Fruit fly (Drosophila melanogaster) whole organism, embryonic: ENCODE measurements around the gene CG6481.
A peak's percentile ranks its signal among the peaks of the same experiment; 100 is the strongest.

Experiments
- ATbp ChIP-seq: fragments of 200-800 bp; sonication (Bioruptor generic); optimal IDR thresholded peaks from 2 replicates; lab custom pipeline; 2017; ENCODE audit warnings: missing biosample characterization, mild to moderate bottlenecking, missing genetic modification characterization, missing genetic modification reagents
- Adf1 ChIP-seq: fragments of 200-800 bp; sonication (Bioruptor generic); IDR thresholded peaks from 2 replicates; pipeline ENCODE4 v1.3.6; 2022; ENCODE audit warnings: missing biosample characterization, missing genetic modification characterization
- Aef1 ChIP-seq: fragments of 200-800 bp; sonication (Bioruptor generic); IDR thresholded peaks from 3 replicates; pipeline ENCODE4 v1.3.6; 2022; ENCODE audit warnings: missing biosample characterization, missing genetic modification characterization
- Bgb ChIP-seq: fragments of 200-800 bp; sonication (Bioruptor generic); IDR thresholded peaks from 2 replicates; pipeline ENCODE4 v1.3.6; 2022; ENCODE audit warnings: missing biosample characterization, missing genetic modification characterization; ENCODE audit not compliant: partially characterized antibody
- CG11560 ChIP-seq: fragments of 200-800 bp; sonication (Bioruptor generic); IDR thresholded peaks from 3 replicates; pipeline ENCODE4 v1.3.6; 2022; ENCODE audit warnings: missing biosample characterization, missing genetic modification characterization
- CG11695 ChIP-seq: fragments of 200-800 bp; sonication (Bioruptor generic); IDR thresholded peaks from 3 replicates; pipeline ENCODE4 v1.3.6; 2022; ENCODE audit warnings: missing biosample characterization, missing genetic modification characterization
- CG13287 ChIP-seq: fragments of 200-800 bp; sonication (Bioruptor generic); IDR thresholded peaks from 2 replicates; pipeline ENCODE4 v1.3.6; 2022; ENCODE audit warnings: missing biosample characterization, missing genetic modification characterization; ENCODE audit not compliant: partially characterized antibody
- CG14014 ChIP-seq: fragments of 200-800 bp; sonication (Bioruptor generic); IDR thresholded peaks from 2 replicates; pipeline ENCODE4 v1.3.6; 2022; ENCODE audit warnings: missing biosample characterization, missing genetic modification characterization
- CG14667 ChIP-seq: fragments of 200-800 bp; sonication (Bioruptor generic); IDR thresholded peaks from 2 replicates; pipeline ENCODE4 v1.3.6; 2022; ENCODE audit warnings: missing biosample characterization, missing genetic modification characterization
- CG34376 ChIP-seq: fragments of 200-800 bp; sonication (Bioruptor generic); optimal IDR thresholded peaks from 2 replicates; lab custom pipeline; 2018; ENCODE audit warnings: missing biosample characterization, mild to moderate bottlenecking, missing genetic modification characterization
- CG3838 ChIP-seq: fragments of 200-800 bp; sonication (Bioruptor generic); optimal IDR thresholded peaks from 3 replicates; lab custom pipeline; 2016; ENCODE audit warnings: missing biosample characterization, missing genetic modification characterization
- CG5180 ChIP-seq: fragments of 200-800 bp; sonication (Bioruptor generic); optimal IDR thresholded peaks from 3 replicates; lab custom pipeline; 2017; ENCODE audit warnings: missing biosample characterization, missing genetic modification characterization, mild to moderate bottlenecking, moderate library complexity, missing genetic modification reagents
- CG6689 ChIP-seq: fragments of 200-800 bp; sonication (Bioruptor generic); IDR thresholded peaks from 2 replicates; pipeline ENCODE4 v1.3.6; 2022; ENCODE audit warnings: missing biosample characterization, missing genetic modification characterization
- CG7372 ChIP-seq: fragments of 200-800 bp; sonication (Bioruptor generic); IDR thresholded peaks from 2 replicates; pipeline ENCODE4 v1.3.6; 2022; ENCODE audit warnings: missing biosample characterization, missing genetic modification characterization
- CG7786 ChIP-seq: fragments of 200-800 bp; sonication (Bioruptor generic); optimal IDR thresholded peaks from 2 replicates; lab custom pipeline; 2016; ENCODE audit warnings: missing biosample characterization, missing genetic modification characterization
- Deaf1 ChIP-seq: fragments of 200-800 bp; optimal IDR thresholded peaks from 3 replicates; lab custom pipeline; 2019; ENCODE audit warnings: missing biosample characterization, mild to moderate bottlenecking, missing genetic modification characterization, moderate library complexity
- Drgx ChIP-seq: fragments of 200-800 bp; sonication (Bioruptor generic); IDR thresholded peaks from 2 replicates; pipeline ENCODE4 v1.3.6; 2022; ENCODE audit warnings: missing biosample characterization, missing genetic modification characterization
- Ets65A ChIP-seq: fragments of 200-800 bp; sonication (Bioruptor generic); peaks from one replicate; lab custom pipeline; 2016; ENCODE audit warnings: missing biosample characterization, missing genetic modification characterization
- Gug ChIP-seq: fragments of 200-800 bp; sonication (Bioruptor generic); IDR thresholded peaks from 4 replicates; pipeline ENCODE4 v1.3.6; 2022; ENCODE audit warnings: missing biosample characterization, missing genetic modification characterization
- Hr3 ChIP-seq: fragments of 200-800 bp; sonication (Bioruptor generic); optimal IDR thresholded peaks from 3 replicates; lab custom pipeline; 2016; ENCODE audit warnings: missing biosample characterization, missing genetic modification characterization
- Hr78 ChIP-seq, 2 experiments: fragments of 200-800 bp in 1 of 2; fragments of >200 bp in 1 of 2; sonication (Bioruptor generic) in 1 of 2; optimal IDR thresholded peaks; 2 replicates each; lab custom pipeline; 2017 to 2019; ENCODE audit warnings: missing biosample characterization in 2 of 2, missing genetic modification characterization in 2 of 2, mild to moderate bottlenecking in 1 of 2, moderate library complexity in 1 of 2
- Jarid2 ChIP-seq: fragments of 200-800 bp; sonication (Bioruptor generic); optimal IDR thresholded peaks from 3 replicates; lab custom pipeline; 2017; ENCODE audit warnings: mild to moderate bottlenecking, missing biosample characterization, missing genetic modification reagents, missing genetic modification characterization
- Med ChIP-seq: fragments of 200-800 bp; sonication (Bioruptor generic); peaks from one replicate; lab custom pipeline; 2016; ENCODE audit warnings: missing biosample characterization, missing genetic modification characterization, mild to moderate bottlenecking, inconsistent platforms, moderate library complexity
- Neu2 ChIP-seq: fragments of 200-800 bp; sonication (Bioruptor generic); optimal IDR thresholded peaks from 3 replicates; lab custom pipeline; 2016; ENCODE audit warnings: missing biosample characterization, missing genetic modification characterization, borderline replicate concordance
- Trl ChIP-seq, 3 experiments: fragments of >200 bp in 2 of 3; fragments of 200-800 bp in 1 of 3; sonication (Bioruptor generic) in 1 of 3; optimal IDR thresholded peaks; 2 replicates in 1 of 3; 3 replicates in 2 of 3; lab custom pipeline; 2016 to 2017; ENCODE audit warnings: missing biosample characterization in 1 of 3, missing genetic modification characterization in 1 of 3
- Vsx1 ChIP-seq: fragments of 200-800 bp; sonication (Bioruptor generic); optimal IDR thresholded peaks from 2 replicates; lab custom pipeline; 2017; ENCODE audit warnings: missing biosample characterization, mild to moderate bottlenecking, missing genetic modification characterization, missing genetic modification reagents
- caup ChIP-seq: fragments of 200-800 bp; sonication (Bioruptor generic); optimal IDR thresholded peaks from 3 replicates; lab custom pipeline; 2017; ENCODE audit warnings: missing biosample characterization, mild to moderate bottlenecking, missing genetic modification characterization, moderate library complexity; ENCODE audit not compliant: severe bottlenecking
- chinmo ChIP-seq: fragments of 200-800 bp; sonication (Bioruptor generic); IDR thresholded peaks from 4 replicates; pipeline ENCODE4 v1.3.6; 2022; ENCODE audit warnings: missing biosample characterization, missing genetic modification characterization; ENCODE audit not compliant: partially characterized antibody
- exex ChIP-seq: fragments of 200-800 bp; sonication (Bioruptor generic); optimal IDR thresholded peaks from 4 replicates; lab custom pipeline; 2018; ENCODE audit warnings: missing biosample characterization, mild to moderate bottlenecking, missing genetic modification characterization, moderate library complexity
- fd102C ChIP-seq: fragments of 200-800 bp; sonication (Bioruptor generic); optimal IDR thresholded peaks from 2 replicates; lab custom pipeline; 2018; ENCODE audit warnings: missing biosample characterization, mild to moderate bottlenecking, missing genetic modification characterization, moderate library complexity
- gsb ChIP-seq: fragments of 200-800 bp; sonication (Bioruptor generic); IDR thresholded peaks from 2 replicates; pipeline ENCODE4 v1.3.6; 2022; ENCODE audit warnings: missing biosample characterization, missing genetic modification characterization
- hth ChIP-seq: fragments of >200 bp; optimal IDR thresholded peaks from 2 replicates; lab custom pipeline; 2017; ENCODE audit warnings: inconsistent platforms
- knrl ChIP-seq: fragments of 200-800 bp; sonication (Bioruptor generic); IDR thresholded peaks from 3 replicates; pipeline ENCODE4 v1.3.6; 2022; ENCODE audit warnings: missing biosample characterization, missing genetic modification characterization; ENCODE audit not compliant: partially characterized antibody
- nom ChIP-seq: fragments of 200-800 bp; sonication (Bioruptor generic); optimal IDR thresholded peaks from 2 replicates; lab custom pipeline; 2017; ENCODE audit warnings: missing biosample characterization, missing genetic modification characterization, mild to moderate bottlenecking, moderate library complexity, missing genetic modification reagents
- onecut ChIP-seq: fragments of 200-800 bp; sonication (Bioruptor generic); IDR thresholded peaks from 2 replicates; pipeline ENCODE4 v1.3.6; 2022; ENCODE audit warnings: missing biosample characterization, missing genetic modification characterization
- org-1 ChIP-seq: fragments of 200-800 bp; sonication (Bioruptor generic); optimal IDR thresholded peaks from 2 replicates; lab custom pipeline; 2017; ENCODE audit warnings: missing biosample characterization, missing genetic modification characterization
- row ChIP-seq: fragments of 200-800 bp; sonication (Bioruptor generic); IDR thresholded peaks from 3 replicates; pipeline ENCODE4 v1.3.6; 2022; ENCODE audit warnings: missing biosample characterization, missing genetic modification characterization
- sd ChIP-seq: fragments of 200-800 bp; sonication (Bioruptor generic); optimal IDR thresholded peaks from 3 replicates; lab custom pipeline; 2018; ENCODE audit warnings: missing biosample characterization, mild to moderate bottlenecking, missing genetic modification characterization, moderate library complexity
- seq ChIP-seq: fragments of 200-800 bp; sonication (Bioruptor generic); IDR thresholded peaks from 2 replicates; pipeline ENCODE4 v1.3.6; 2022; ENCODE audit warnings: missing biosample characterization, missing genetic modification characterization
- sug ChIP-seq: fragments of 200-800 bp; optimal IDR thresholded peaks from 2 replicates; lab custom pipeline; 2019; ENCODE audit warnings: missing biosample characterization, mild to moderate bottlenecking, missing genetic modification characterization, moderate library complexity
- tap ChIP-seq: fragments of 200-800 bp; optimal IDR thresholded peaks from 3 replicates; lab custom pipeline; 2019; ENCODE audit warnings: missing biosample characterization, mild to moderate bottlenecking, missing genetic modification characterization, moderate library complexity
- tgo ChIP-seq: fragments of 200-800 bp; sonication (Bioruptor generic); IDR thresholded peaks from 3 replicates; pipeline ENCODE4 v1.3.6; 2022; ENCODE audit warnings: missing biosample characterization, missing genetic modification characterization
- unc-4 ChIP-seq: fragments of 200-800 bp; sonication (Bioruptor generic); IDR thresholded peaks from 2 replicates; pipeline ENCODE4 v1.3.6; 2022; ENCODE audit warnings: missing biosample characterization, missing genetic modification characterization; ENCODE audit not compliant: partially characterized antibody

The CG6481 gene

dm6 chrX:18489509-18489908, 32.7 kb downstream of the CG6481 start, which contains the start of gene CG15046:
TSS of gene CG15046 (minus strand) at chrX:18489620.
- TF ChIP-seq chinmo (0 out of 4 replicates have a peak, but pooled peaks have one; percentile 60), Med (peak; percentile 65), unc-4 (0 out of 2 replicates have a peak, but pooled peaks have one; percentile 28), Drgx (GFP tag; lab: Robert Waterston, UW) (0 out of 2 replicates have a peak, but pooled peaks have one; percentile 36), caup (GFP tag; lab: Kevin White, UChicago) (no peak), nom (GFP tag; lab: Kevin White, UChicago) (peak; percentile 36), knrl (GFP tag; lab: Robert Waterston, UW) (peak; percentile 22; the same call in 1 of the 3 replicates), Trl (optimal IDR thresholded peaks at IDR 0.05; lab: Kevin White, UChicago) (peak; percentile 27 to 55), Trl (GFP tag; optimal IDR thresholded peaks at IDR 0.05; lab: Kevin White, UChicago) (no peak), Bgb (GFP tag; lab: Robert Waterston, UW) (no peak; the same call in 1 of the 2 replicates), CG11560 (tag; lab: Robert Waterston, UW) (no peak), onecut (GFP tag; lab: Robert Waterston, UW) (no peak), CG3838 (GFP tag; lab: Kevin White, UChicago) (no peak), org-1 (no peak), CG13287 (peak; percentile 19; the same call in 1 of the 2 replicates), Deaf1 (tag; lab: Kevin White, UChicago) (peak; percentile 27), Gug (GFP tag; lab: Robert Waterston, UW) (no peak), Aef1 (GFP tag; lab: Robert Waterston, UW) (no peak), Hr3 (GFP tag; lab: Kevin White, UChicago) (no peak), Adf1 (GFP tag; lab: Robert Waterston, UW) (no peak), Neu2 (no peak), Jarid2 (peak; percentile 52), Hr78 (GFP tag; optimal IDR thresholded peaks at IDR 0.05; lab: Kevin White, UChicago) (no peak), CG7786 (no peak), tap (tag; lab: Kevin White, UChicago) (no peak), CG5180 (GFP tag; lab: Kevin White, UChicago) (peak; percentile 15), ATbp (GFP tag; lab: Kevin White, UChicago) (no peak)

dm6 chrX:18486356-18487059, 35.7 kb downstream of the CG6481 start, which contains the start of gene psh:
TSS of gene psh (minus strand) at chrX:18486921.
- TF ChIP-seq nom (GFP tag; lab: Kevin White, UChicago) = peak; percentile 39
- 0 out of 4 replicates have a peak, but pooled peaks have one; percentile 67 for TF ChIP-seq chinmo
- TF ChIP-seq CG34376 (GFP tag; lab: Kevin White, UChicago) = peak; percentile 3
- TF ChIP-seq seq (GFP tag; lab: Robert Waterston, UW) = no peak
- peak; percentile 70 for TF ChIP-seq CG11695 (GFP tag; lab: Robert Waterston, UW)
- no peak for TF ChIP-seq CG6689 (GFP tag; lab: Robert Waterston, UW)
- TF ChIP-seq Ets65A (GFP tag; lab: Kevin White, UChicago) = peak; percentile 17
- TF ChIP-seq row (GFP tag; lab: Robert Waterston, UW) = 0 out of 3 replicates have a peak, but pooled peaks have one; percentile 7
- peak; percentile 13 for TF ChIP-seq Deaf1 (tag; lab: Kevin White, UChicago)
- peak; percentile 4 for TF ChIP-seq Vsx1 (GFP tag; lab: Kevin White, UChicago)
- TF ChIP-seq sd (tag; lab: Kevin White, UChicago) = peak; percentile 28
- TF ChIP-seq CG14667 (GFP tag; lab: Robert Waterston, UW) = no peak
- no peak for TF ChIP-seq fd102C
- no peak for TF ChIP-seq hth
- TF ChIP-seq tgo = no peak
- TF ChIP-seq CG7372 (GFP tag; lab: Robert Waterston, UW) = no peak
- peak; percentile 72 for TF ChIP-seq exex (tag; lab: Kevin White, UChicago)
- TF ChIP-seq CG14014 (GFP tag; lab: Robert Waterston, UW) = no peak
- no peak for TF ChIP-seq gsb (GFP tag; lab: Robert Waterston, UW)
- TF ChIP-seq sug (tag; lab: Kevin White, UChicago) = peak; percentile 23
- no peak for TF ChIP-seq tap (tag; lab: Kevin White, UChicago)
- peak in 1 of 2 experiments; percentile 66 for TF ChIP-seq Hr78 (GFP tag; optimal IDR thresholded peaks at IDR 0.05; lab: Kevin White, UChicago)
